Worm (Caenorhabditis elegans) whole organism, late embryonic: Measurements from ENCODE around the gene tpp-2.

Source experiments
- C38D4.7 ChIP-seq: fragments of 200-800 bp; sonication (Bioruptor generic); optimal IDR thresholded peaks from 2 replicates; lab custom pipeline; 2018; ENCODE audit warnings: mild to moderate bottlenecking, missing genetic modification characterization, moderate library complexity, missing compliant biosample characterization
- F13H6.1 ChIP-seq: sonication (generic microtip); optimal IDR thresholded peaks from 2 replicates; lab custom pipeline; 2016; ENCODE audit warnings: missing genetic modification characterization, missing compliant biosample characterization
- K02D7.2 ChIP-seq: sonication (generic microtip); optimal IDR thresholded peaks from 2 replicates; lab custom pipeline; 2017; ENCODE audit warnings: mild to moderate bottlenecking, missing genetic modification characterization, missing compliant biosample characterization
- K09A11.1 ChIP-seq: sonication (generic microtip); optimal IDR thresholded peaks from 2 replicates; lab custom pipeline; 2017; ENCODE audit warnings: antibody characterized with exemption, mild to moderate bottlenecking, missing genetic modification characterization, missing compliant biosample characterization; ENCODE audit not compliant: insufficient read depth
- Y22D7AL.16 ChIP-seq: sonication (generic microtip); optimal IDR thresholded peaks from 2 replicates; lab custom pipeline; 2016; ENCODE audit warnings: missing genetic modification characterization, missing compliant biosample characterization
- ahr-1 ChIP-seq: sonication (generic microtip); optimal IDR thresholded peaks from 2 replicates; lab custom pipeline; 2016; ENCODE audit warnings: missing genetic modification characterization, missing compliant biosample characterization
- ceh-14 ChIP-seq: sonication (generic microtip); optimal IDR thresholded peaks from 2 replicates; lab custom pipeline; 2016; ENCODE audit warnings: missing genotype, missing genetic modification characterization, missing compliant biosample characterization
- ceh-18 ChIP-seq: sonication (generic microtip); optimal IDR thresholded peaks from 2 replicates; lab custom pipeline; 2016; ENCODE audit warnings: missing genetic modification characterization, missing compliant biosample characterization
- ceh-19 ChIP-seq: fragments of 200-800 bp; sonication (Bioruptor generic); optimal IDR thresholded peaks from 2 replicates; lab custom pipeline; 2018; ENCODE audit warnings: mild to moderate bottlenecking, missing genetic modification characterization, missing compliant biosample characterization
- ceh-24 ChIP-seq: sonication (generic microtip); optimal IDR thresholded peaks from 2 replicates; lab custom pipeline; 2016; ENCODE audit warnings: mild to moderate bottlenecking, missing genetic modification characterization, missing compliant biosample characterization
- ceh-30 ChIP-seq: fragments of 150-350 bp; optimal IDR thresholded peaks from 2 replicates; lab custom pipeline; 2014; ENCODE audit warnings: missing biosample characterization, missing genetic modification characterization
- ceh-34 ChIP-seq: sonication (generic microtip); optimal IDR thresholded peaks from 2 replicates; lab custom pipeline; 2016; ENCODE audit warnings: mild to moderate bottlenecking, missing genetic modification characterization, missing compliant biosample characterization
- ceh-45 ChIP-seq: fragments of 200-800 bp; sonication (Bioruptor generic); IDR thresholded peaks from 2 replicates; pipeline ENCODE4 v1.3.6; 2022; ENCODE audit warnings: missing genetic modification reagents, missing genetic modification characterization, missing compliant biosample characterization
- ceh-48 ChIP-seq: sonication (generic microtip); optimal IDR thresholded peaks from 2 replicates; lab custom pipeline; 2016; ENCODE audit warnings: missing genetic modification characterization, inconsistent platforms, missing compliant biosample characterization
- elt-2 ChIP-seq: sonication (generic microtip); optimal IDR thresholded peaks from 2 replicates; lab custom pipeline; 2016; ENCODE audit warnings: missing genetic modification reagents, missing genetic modification characterization, missing compliant biosample characterization
- elt-4 ChIP-seq: sonication (generic microtip); optimal IDR thresholded peaks from 2 replicates; lab custom pipeline; 2016; ENCODE audit warnings: missing genetic modification characterization, missing compliant biosample characterization
- eyg-1 ChIP-seq: sonication (generic microtip); optimal IDR thresholded peaks from 2 replicates; lab custom pipeline; 2016; ENCODE audit warnings: missing genotype, missing genetic modification characterization, missing compliant biosample characterization
- fkh-6 ChIP-seq: sonication (generic microtip); optimal IDR thresholded peaks from 2 replicates; lab custom pipeline; 2016; ENCODE audit warnings: missing genetic modification characterization, missing compliant biosample characterization
- gmeb-2 ChIP-seq: sonication (generic microtip); optimal IDR thresholded peaks from 2 replicates; lab custom pipeline; 2016; ENCODE audit warnings: missing genetic modification characterization, inconsistent platforms, missing compliant biosample characterization
- hlh-13 ChIP-seq: fragments of 200-800 bp; sonication (Bioruptor generic); optimal IDR thresholded peaks from 2 replicates; lab custom pipeline; 2018; ENCODE audit warnings: mild to moderate bottlenecking, missing genetic modification characterization, missing compliant biosample characterization
- hlh-8 ChIP-seq: sonication (generic microtip); optimal IDR thresholded peaks from 2 replicates; lab custom pipeline; 2016; ENCODE audit warnings: missing genotype, missing genetic modification characterization, missing compliant biosample characterization
- madf-2 ChIP-seq: sonication (generic microtip); optimal IDR thresholded peaks from 2 replicates; lab custom pipeline; 2017; ENCODE audit warnings: missing genetic modification characterization, missing compliant biosample characterization
- nhr-11 ChIP-seq: fragments of 150-350 bp; optimal IDR thresholded peaks from 2 replicates; lab custom pipeline; 2014; ENCODE audit warnings: missing biosample characterization, missing genetic modification characterization
- nhr-232 ChIP-seq: sonication (generic microtip); optimal IDR thresholded peaks from 2 replicates; lab custom pipeline; 2016; ENCODE audit warnings: missing genetic modification characterization, missing compliant biosample characterization
- npax-4 ChIP-seq: sonication (generic microtip); optimal IDR thresholded peaks from 2 replicates; lab custom pipeline; 2016; ENCODE audit warnings: missing genetic modification characterization, missing compliant biosample characterization
- odd-2 ChIP-seq: sonication (generic microtip); optimal IDR thresholded peaks from 2 replicates; lab custom pipeline; 2017; ENCODE audit warnings: antibody characterized with exemption, mild to moderate bottlenecking, missing genetic modification characterization, missing compliant biosample characterization
- pag-3 ChIP-seq: sonication (generic microtip); optimal IDR thresholded peaks from 2 replicates; lab custom pipeline; 2016; ENCODE audit warnings: missing compliant biosample characterization, missing genetic modification characterization, borderline replicate concordance
- pat-9 ChIP-seq: fragments of 200-800 bp; sonication (Bioruptor generic); optimal IDR thresholded peaks from 2 replicates; lab custom pipeline; 2018; ENCODE audit warnings: mild to moderate bottlenecking, missing genetic modification characterization, moderate library complexity, missing compliant biosample characterization
- pha-2 ChIP-seq: sonication (generic microtip); optimal IDR thresholded peaks from 2 replicates; lab custom pipeline; 2017; ENCODE audit warnings: mild to moderate bottlenecking, missing genetic modification characterization, missing compliant biosample characterization
- pha-4 ChIP-seq: fragments of 150-350 bp; optimal IDR thresholded peaks from 2 replicates; lab custom pipeline; 2018; ENCODE audit warnings: missing biosample characterization, missing genetic modification reagents, missing genetic modification characterization
- ref-2 ChIP-seq: sonication (generic microtip); optimal IDR thresholded peaks from 2 replicates; lab custom pipeline; 2016; ENCODE audit warnings: missing genetic modification characterization, missing compliant biosample characterization
- sdc-2 ChIP-seq: sonication (generic microtip); optimal IDR thresholded peaks from 2 replicates; lab custom pipeline; 2016; ENCODE audit warnings: missing genotype, missing genetic modification characterization, missing compliant biosample characterization
- sox-2 ChIP-seq: fragments of 200-800 bp; sonication (Bioruptor generic); IDR thresholded peaks from 2 replicates; pipeline ENCODE4 v1.3.6; 2022; ENCODE audit warnings: missing genetic modification reagents, missing genetic modification characterization, missing compliant biosample characterization
- tbx-2 ChIP-seq: sonication (generic microtip); optimal IDR thresholded peaks from 2 replicates; lab custom pipeline; 2016; ENCODE audit warnings: missing genetic modification characterization, missing compliant biosample characterization
- tbx-7 ChIP-seq: sonication (generic microtip); optimal IDR thresholded peaks from 2 replicates; lab custom pipeline; 2016; ENCODE audit warnings: missing genotype, missing genetic modification characterization, missing compliant biosample characterization
- ttx-3 ChIP-seq: sonication (generic microtip); optimal IDR thresholded peaks from 2 replicates; lab custom pipeline; 2016; ENCODE audit warnings: missing genetic modification reagents, missing genetic modification characterization, missing compliant biosample characterization
- unc-3 ChIP-seq, 2 experiments: fragments of 200-800 bp in 1 of 2; sonication (Bioruptor generic) in 1 of 2; sonication (generic microtip) in 1 of 2; conservative IDR thresholded peaks in 1 of 2; optimal IDR thresholded peaks in 1 of 2; 2 replicates each; pipeline versions ENCODE4 v1.3.6 to Lab custom; 2016 to 2022; ENCODE audit warnings: missing compliant biosample characterization in 2 of 2, missing genetic modification characterization in 2 of 2, missing genetic modification reagents in 1 of 2
- unc-42 ChIP-seq: sonication (generic microtip); optimal IDR thresholded peaks from 2 replicates; lab custom pipeline; 2016; ENCODE audit warnings: missing genotype, missing genetic modification characterization, missing compliant biosample characterization
- unc-55 ChIP-seq: sonication (generic microtip); optimal IDR thresholded peaks from 2 replicates; lab custom pipeline; 2017; ENCODE audit warnings: missing biosample characterization, missing genetic modification reagents, missing genetic modification characterization

Gene tpp-2

DNA sequence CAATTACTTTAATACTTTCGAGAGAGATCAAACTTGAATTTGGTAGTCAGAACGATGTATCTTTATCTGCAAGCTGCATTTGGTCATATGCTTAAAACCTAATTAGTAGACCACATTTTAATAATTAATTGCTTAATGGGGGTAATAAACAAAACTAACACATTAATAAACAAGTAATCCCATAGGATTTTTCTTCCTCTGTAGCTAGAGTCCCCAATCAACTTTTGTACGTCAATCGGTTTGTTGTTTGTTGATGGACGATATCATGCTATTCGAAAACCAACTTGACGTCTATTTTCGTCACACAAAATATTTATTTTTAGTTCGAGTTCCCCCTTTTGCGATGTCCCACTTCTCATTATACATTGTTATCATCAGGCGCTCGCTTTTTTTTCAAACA lies 4.1 kb upstream of the tpp-2 start:
- no peak for TF ChIP-seq ceh-18 (tag; lab: Kevin White, UChicago)
- no peak for TF ChIP-seq pha-2
- no peak for TF ChIP-seq gmeb-2 (tag; lab: Kevin White, UChicago)
- TF ChIP-seq unc-55 (GFP tag; lab: Kevin White, UChicago) = no peak
- no peak for TF ChIP-seq tbx-2 (tag; lab: Kevin White, UChicago)
- TF ChIP-seq fkh-6 (tag; lab: Kevin White, UChicago) = no peak
- TF ChIP-seq ceh-48 (tag; lab: Kevin White, UChicago) = no peak
- TF ChIP-seq K09A11.1 (tag; lab: Kevin White, UChicago) = no peak
- no peak for TF ChIP-seq ceh-45 (GFP tag; lab: Robert Waterston, UW)
- TF ChIP-seq pag-3 = no peak
- TF ChIP-seq, all 69 proteins: peak for 0

ce11 chrII:6099500-6099899 lies 2.1 kb upstream of the tpp-2 start, which contains the start of gene rgs-3:
Gene rgs-3 (plus strand): TSS chrII:6099800.
- TF ChIP-seq ceh-30 (no peak), tbx-2 (tag; lab: Kevin White, UChicago) (no peak), nhr-11 (tag; lab: Kevin White, UChicago) (no peak), ceh-34 (tag; lab: Kevin White, UChicago) (no peak), Y22D7AL.16 (tag; lab: Kevin White, UChicago) (no peak), pat-9 (tag; lab: Kevin White, UChicago) (no peak), nhr-232 (no peak), ref-2 (no peak), ahr-1 (tag; lab: Kevin White, UChicago) (no peak), F13H6.1 (tag; lab: Kevin White, UChicago) (no peak), hlh-8 (tag; lab: Kevin White, UChicago) (no peak), madf-2 (no peak), elt-4 (tag; lab: Kevin White, UChicago) (no peak), ceh-48 (tag; lab: Kevin White, UChicago) (no peak), tbx-7 (no peak), unc-42 (tag; lab: Kevin White, UChicago) (no peak), ttx-3 (tag; lab: Kevin White, UChicago) (no peak), ceh-24 (tag; lab: Kevin White, UChicago) (no peak), sox-2 (GFP tag; lab: Robert Waterston, UW) (no peak), pha-4 (no peak)

- no peak for TF ChIP-seq odd-2 (tag; lab: Kevin White, UChicago)
- no peak for TF ChIP-seq ceh-19
- TF ChIP-seq madf-2 = no peak
Observed at ce11 chrII:6091380-6091779, 6.0 kb downstream of the tpp-2 start, which contains the start of the genes fbf-2 and nspg-3. Gene fbf-2 (minus strand): TSS chrII:6091480. Gene nspg-3 (plus strand): TSS chrII:6091767.

- no peak for TF ChIP-seq fkh-6 (tag; lab: Kevin White, UChicago)
- no peak for TF ChIP-seq ceh-14
- TF ChIP-seq hlh-13 (GFP tag; lab: Kevin White, UChicago) = no peak
- no peak for TF ChIP-seq npax-4 (tag; lab: Kevin White, UChicago)
- no peak for TF ChIP-seq K02D7.2
- TF ChIP-seq ceh-19 = no peak
- TF ChIP-seq elt-2 (tag; lab: Kevin White, UChicago) = no peak
- TF ChIP-seq sdc-2 = no peak
- TF ChIP-seq C38D4.7 (GFP tag; lab: Kevin White, UChicago) = no peak
- TF ChIP-seq eyg-1 = no peak
- TF ChIP-seq unc-3 (GFP tag; conservative IDR thresholded peaks at IDR 0.05; lab: Robert Waterston, UW) = no peak
- no peak for TF ChIP-seq unc-3 (tag; optimal IDR thresholded peaks at IDR 0.05; lab: Kevin White, UChicago)
- TF ChIP-seq K09A11.1 (tag; lab: Kevin White, UChicago) = no peak
- no peak for TF ChIP-seq Y22D7AL.16 (tag; lab: Kevin White, UChicago)
Observed at ce11 chrII:6082620-6083019, 14.8 kb downstream of the tpp-2 start, which contains the start of gene F21H12.3. Gene F21H12.3 (plus strand): TSS chrII:6082920.
